Worm (Caenorhabditis elegans): ENCODE data around the gene taap-1.

ce11 chrII:8498173-8498572, 14.5 kb upstream of the taap-1 start:
- TF ChIP-seq repo-1 (tag; optimal IDR thresholded peaks at IDR 0.05) (no peak), aptf-2 (GFP tag; conservative IDR thresholded peaks at IDR 0.05) (no peak), C17E4.6 (GFP tag; IDR thresholded peaks at IDR 0.05) (no peak)
